Worm (Caenorhabditis elegans): Measurements from ENCODE around the gene try-5.

DNA sequence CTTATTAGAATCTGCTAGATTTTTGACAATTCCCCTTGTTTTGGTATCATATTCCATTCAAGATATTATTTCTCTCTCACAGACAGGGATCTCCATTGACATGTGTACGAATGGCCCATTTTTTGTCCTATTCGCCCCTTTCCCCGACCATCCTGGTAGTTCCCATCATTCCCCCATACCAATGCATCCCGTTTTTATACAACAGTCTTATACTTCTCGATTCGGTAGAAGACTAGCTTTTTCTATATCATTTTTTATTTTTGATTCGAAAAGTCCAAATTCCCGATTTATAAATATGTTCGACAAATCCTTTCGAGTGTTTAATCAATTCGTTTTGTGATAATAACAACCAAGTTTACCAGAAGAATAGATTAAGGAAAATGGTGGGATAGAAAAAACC lies 19.9 kb upstream of the try-5 start:
- no peak for TF ChIP-seq lin-39 (tag; optimal IDR thresholded peaks at IDR 0.05)
- no peak for TF ChIP-seq aly-2 (tag; optimal IDR thresholded peaks at IDR 0.05)
- TF ChIP-seq dpl-1 (GFP tag; optimal IDR thresholded peaks at IDR 0.05): no peak
- no peak for TF ChIP-seq irx-1 (tag; optimal IDR thresholded peaks at IDR 0.05)
- no peak for TF ChIP-seq mef-2 (tag; optimal IDR thresholded peaks at IDR 0.05)
- no peak for TF ChIP-seq ztf-4 (tag; optimal IDR thresholded peaks at IDR 0.05)
- no peak for TF ChIP-seq lsy-2 (tag; optimal IDR thresholded peaks at IDR 0.05)
- TF ChIP-seq nhr-12 (tag; optimal IDR thresholded peaks at IDR 0.05): no peak
- TF ChIP-seq pqm-1 (tag; optimal IDR thresholded peaks at IDR 0.05): no peak

All from whole organism, L1 larva.